Worm (Caenorhabditis elegans) whole organism, L2 larva: ENCODE measurements around the gene swsn-4.

Source experiments
- ama-1 ChIP-seq: fragments of 150-350 bp; optimal IDR thresholded peaks from 2 replicates; lab custom pipeline; 2018; ENCODE audit warnings: inconsistent platforms
- lin-11 ChIP-seq: fragments of 150-350 bp; sonication (generic microtip); optimal IDR thresholded peaks from 2 replicates; lab custom pipeline; 2014; ENCODE audit warnings: missing biosample characterization, missing genetic modification characterization, inconsistent platforms, mixed read lengths
- lsy-2 ChIP-seq, 2 experiments: fragments of 150-350 bp in 1 of 2; sonication (generic microtip) in 1 of 2; optimal IDR thresholded peaks; 2 replicates each; lab custom pipeline; 2014 to 2017; ENCODE audit warnings: missing biosample characterization in 2 of 2, missing genetic modification characterization in 2 of 2
- nhr-237 ChIP-seq: fragments of 150-350 bp; optimal IDR thresholded peaks from 2 replicates; lab custom pipeline; 2014; ENCODE audit warnings: missing biosample characterization, missing genetic modification characterization
- zag-1 ChIP-seq: fragments of 150-350 bp; optimal IDR thresholded peaks from 2 replicates; lab custom pipeline; 2014; ENCODE audit warnings: missing biosample characterization, missing genetic modification characterization

DNA sequence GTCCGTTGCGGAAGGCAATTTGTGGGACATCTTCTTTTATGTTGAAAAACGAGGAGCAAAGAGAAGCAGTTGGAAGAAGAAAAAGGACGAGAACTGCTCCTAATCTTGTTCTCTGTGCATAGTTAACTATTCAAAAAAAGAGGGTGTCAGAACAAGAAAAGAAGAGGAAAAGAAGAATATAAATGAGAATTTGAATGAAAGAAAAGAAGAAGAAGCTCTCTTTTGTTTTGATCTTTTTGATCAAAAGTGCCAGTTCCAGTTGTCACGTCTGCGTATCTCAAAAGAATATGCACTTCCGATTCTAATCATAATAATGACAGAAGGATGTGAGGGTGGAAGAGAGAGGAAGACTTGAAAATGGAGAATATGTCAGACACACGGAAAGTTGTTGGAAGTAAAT lies 30.9 kb upstream of the swsn-4 start, which contains the start of gene M7.8:
- TF ChIP-seq lin-11 (tag; lab: Kevin White, UChicago) (no peak), lsy-2 (tag; optimal IDR thresholded peaks at IDR 0.05; lab: Kevin White, UChicago) (peak in 1 of 2 experiments; percentile 35), zag-1 (tag; lab: Kevin White, UChicago) (peak; percentile 92), nhr-237 (tag; lab: Kevin White, UChicago) (no peak), ama-1 (lab: Kevin White, UChicago) (no peak)
